Worm (Caenorhabditis elegans) whole organism, young adult: Measurements from ENCODE around the gene cnc-2.

ENCODE experiments used
- B0261.1 ChIP-seq: sonication (generic microtip); optimal IDR thresholded peaks from 2 replicates; lab custom pipeline; 2016; ENCODE audit warnings: mild to moderate bottlenecking, missing genetic modification characterization, moderate library complexity, missing compliant biosample characterization
- B0336.3 ChIP-seq: fragments of 200-800 bp; sonication (Bioruptor generic); IDR thresholded peaks from 2 replicates; pipeline ENCODE4 v1.3.6; 2022; ENCODE audit warnings: missing genetic modification characterization, missing compliant biosample characterization
- C06A6.2 ChIP-seq: fragments of 200-800 bp; sonication (Bioruptor generic); conservative IDR thresholded peaks from 2 replicates; pipeline ENCODE4 v1.3.6; 2022; ENCODE audit warnings: missing genetic modification characterization, missing compliant biosample characterization
- C17E4.6 ChIP-seq: fragments of 200-800 bp; sonication (Bioruptor generic); IDR thresholded peaks from 2 replicates; pipeline ENCODE4 v1.3.6; 2022; ENCODE audit warnings: missing genetic modification reagents, missing genetic modification characterization, missing compliant biosample characterization
- D2030.7 ChIP-seq: fragments of 200-800 bp; sonication (Bioruptor generic); IDR thresholded peaks from 2 replicates; pipeline ENCODE4 v1.3.6; 2022; ENCODE audit warnings: missing genetic modification reagents, missing genetic modification characterization, missing compliant biosample characterization
- F10E7.11 ChIP-seq: sonication (generic microtip); optimal IDR thresholded peaks from 2 replicates; lab custom pipeline; 2017; ENCODE audit warnings: mild to moderate bottlenecking, missing genetic modification characterization, moderate library complexity, missing compliant biosample characterization
- F37B4.10 ChIP-seq: fragments of 200-800 bp; sonication (Bioruptor generic); IDR thresholded peaks from 2 replicates; pipeline ENCODE4 v1.3.6; 2022; ENCODE audit warnings: missing genetic modification characterization, missing compliant biosample characterization
- F57A8.1 ChIP-seq: fragments of 200-800 bp; sonication (Bioruptor generic); optimal IDR thresholded peaks from 2 replicates; lab custom pipeline; 2018; ENCODE audit warnings: mild to moderate bottlenecking, missing genetic modification characterization, moderate library complexity, missing compliant biosample characterization
- T26A5.8 ChIP-seq: sonication (generic microtip); optimal IDR thresholded peaks from 2 replicates; lab custom pipeline; 2016; ENCODE audit warnings: missing genetic modification characterization, missing compliant biosample characterization
- Y53G8AR.9 ChIP-seq: fragments of 200-800 bp; sonication (Bioruptor generic); conservative IDR thresholded peaks from 2 replicates; pipeline ENCODE4 v1.3.6; 2022; ENCODE audit warnings: missing genetic modification reagents, missing genetic modification characterization, missing compliant biosample characterization
- aptf-3 ChIP-seq: fragments of 200-800 bp; sonication (Bioruptor generic); IDR thresholded peaks from 2 replicates; pipeline ENCODE4 v1.3.6; 2022; ENCODE audit warnings: missing genetic modification characterization, missing compliant biosample characterization
- attf-3 ChIP-seq: fragments of 200-800 bp; sonication (Bioruptor generic); conservative IDR thresholded peaks from 2 replicates; pipeline ENCODE4 v1.3.6; 2022; ENCODE audit warnings: missing genetic modification reagents, missing genetic modification characterization, missing compliant biosample characterization
- cebp-1 ChIP-seq, 2 experiments: fragments of 200-800 bp in 1 of 2; sonication (Bioruptor generic) in 1 of 2; sonication (generic microtip) in 1 of 2; IDR thresholded peaks in 1 of 2; optimal IDR thresholded peaks in 1 of 2; 2 replicates each; pipeline versions ENCODE4 v1.3.6 to Lab custom; 2017 to 2022; ENCODE audit warnings: missing compliant biosample characterization in 2 of 2, missing genetic modification characterization in 2 of 2, mild to moderate bottlenecking in 1 of 2, missing genetic modification reagents in 1 of 2, moderate library complexity in 1 of 2
- ceh-27 ChIP-seq: fragments of 200-800 bp; sonication (Bioruptor generic); optimal IDR thresholded peaks from 2 replicates; lab custom pipeline; 2018; ENCODE audit warnings: mild to moderate bottlenecking, missing genetic modification characterization, moderate library complexity, missing compliant biosample characterization
- ceh-40 ChIP-seq: fragments of 200-800 bp; sonication (Bioruptor generic); IDR thresholded peaks from 2 replicates; pipeline ENCODE4 v1.3.6; 2022; ENCODE audit warnings: missing genetic modification characterization, missing compliant biosample characterization
- ceh-79 ChIP-seq: sonication (generic microtip); optimal IDR thresholded peaks from 2 replicates; lab custom pipeline; 2017; ENCODE audit warnings: mild to moderate bottlenecking, missing genetic modification characterization, missing compliant biosample characterization
- ceh-91 ChIP-seq: fragments of 200-800 bp; sonication (Bioruptor generic); IDR thresholded peaks from 2 replicates; pipeline ENCODE4 v1.3.6; 2022; ENCODE audit warnings: missing genetic modification reagents, missing genetic modification characterization, missing compliant biosample characterization
- dpff-1 ChIP-seq: sonication (generic microtip); optimal IDR thresholded peaks from 2 replicates; lab custom pipeline; 2017; ENCODE audit warnings: mild to moderate bottlenecking, missing genetic modification characterization, missing compliant biosample characterization
- egl-44 ChIP-seq: fragments of 200-800 bp; sonication (Bioruptor generic); IDR thresholded peaks from 2 replicates; pipeline ENCODE4 v1.3.6; 2022; ENCODE audit warnings: missing genetic modification reagents, missing genetic modification characterization, missing compliant biosample characterization
- egrh-3 ChIP-seq: fragments of 200-800 bp; sonication (Bioruptor generic); IDR thresholded peaks from 2 replicates; pipeline ENCODE4 v1.3.6; 2022; ENCODE audit warnings: missing genetic modification reagents, missing genetic modification characterization, missing compliant biosample characterization
- fkh-3 ChIP-seq: sonication (generic microtip); optimal IDR thresholded peaks from 2 replicates; lab custom pipeline; 2016; ENCODE audit warnings: mild to moderate bottlenecking, missing genetic modification characterization, missing compliant biosample characterization
- him-1 ChIP-seq: sonication (generic microtip); optimal IDR thresholded peaks from 2 replicates; lab custom pipeline; 2016; ENCODE audit warnings: missing genotype, missing genetic modification reagents, missing genetic modification characterization, missing compliant biosample characterization
- hlh-12 ChIP-seq: sonication (generic microtip); optimal IDR thresholded peaks from 2 replicates; lab custom pipeline; 2016; ENCODE audit warnings: missing genetic modification characterization, missing compliant biosample characterization
- hmg-20 ChIP-seq: fragments of 200-800 bp; sonication (Bioruptor generic); IDR thresholded peaks from 2 replicates; pipeline ENCODE4 v1.3.6; 2022; ENCODE audit warnings: missing genetic modification reagents, missing genetic modification characterization, missing compliant biosample characterization
- hsf-1 ChIP-seq: fragments of 200-800 bp; sonication (Bioruptor generic); IDR thresholded peaks from 2 replicates; pipeline ENCODE4 v1.3.6; 2022; ENCODE audit warnings: missing genetic modification reagents, missing genetic modification characterization, missing compliant biosample characterization
- lag-1 ChIP-seq: fragments of 200-800 bp; sonication (Bioruptor generic); IDR thresholded peaks from 2 replicates; pipeline ENCODE4 v1.3.6; 2022; ENCODE audit warnings: missing genetic modification reagents, missing genetic modification characterization, missing compliant biosample characterization
- let-607 ChIP-seq, 2 experiments: fragments of 200-800 bp in 1 of 2; sonication (Bioruptor generic) in 1 of 2; sonication (generic microtip) in 1 of 2; optimal IDR thresholded peaks; 2 replicates each; lab custom pipeline; 2016 to 2018; ENCODE audit warnings: mild to moderate bottlenecking in 2 of 2, missing compliant biosample characterization in 2 of 2, missing genetic modification characterization in 2 of 2, moderate library complexity in 2 of 2, missing genotype in 1 of 2
- madf-6 ChIP-seq: fragments of 200-800 bp; sonication (Bioruptor generic); IDR thresholded peaks from 2 replicates; pipeline ENCODE4 v1.3.6; 2022; ENCODE audit warnings: missing genetic modification reagents, missing genetic modification characterization, missing compliant biosample characterization
- madf-8 ChIP-seq: fragments of 200-800 bp; sonication (Bioruptor generic); conservative IDR thresholded peaks from 2 replicates; pipeline ENCODE4 v1.3.6; 2022; ENCODE audit warnings: missing genetic modification reagents, missing genetic modification characterization, missing compliant biosample characterization
- mes-4 ChIP-seq: sonication (generic microtip); optimal IDR thresholded peaks from 2 replicates; lab custom pipeline; 2016; ENCODE audit warnings: missing genotype, missing genetic modification characterization, missing compliant biosample characterization
- nfya-1 ChIP-seq: sonication (generic microtip); optimal IDR thresholded peaks from 2 replicates; lab custom pipeline; 2017; ENCODE audit warnings: antibody characterized with exemption, missing compliant biosample characterization, missing genetic modification characterization, borderline replicate concordance; ENCODE audit not compliant: insufficient read depth
- nfya-2 ChIP-seq: fragments of 200-800 bp; sonication (Bioruptor generic); IDR thresholded peaks from 2 replicates; pipeline ENCODE4 v1.3.6; 2022; ENCODE audit warnings: missing genetic modification reagents, missing genetic modification characterization, missing compliant biosample characterization
- nfyb-1 ChIP-seq: fragments of 200-800 bp; sonication (Bioruptor generic); IDR thresholded peaks from 2 replicates; pipeline ENCODE4 v1.3.6; 2022; ENCODE audit warnings: missing genetic modification reagents, missing genetic modification characterization, missing compliant biosample characterization
- nhr-120 ChIP-seq: fragments of 200-800 bp; sonication (Bioruptor generic); IDR thresholded peaks from 2 replicates; pipeline ENCODE4 v1.3.6; 2022; ENCODE audit warnings: missing genetic modification characterization, missing compliant biosample characterization
- nhr-90 ChIP-seq: sonication (generic microtip); optimal IDR thresholded peaks from 2 replicates; lab custom pipeline; 2016; ENCODE audit warnings: missing genotype, mild to moderate bottlenecking, missing genetic modification characterization, missing compliant biosample characterization
- rcor-1 ChIP-seq: fragments of 200-800 bp; sonication (Bioruptor generic); IDR thresholded peaks from 2 replicates; pipeline ENCODE4 v1.3.6; 2022; ENCODE audit warnings: missing genetic modification reagents, missing genetic modification characterization, missing compliant biosample characterization
- repo-1 ChIP-seq: sonication (generic microtip); optimal IDR thresholded peaks from 2 replicates; lab custom pipeline; 2017; ENCODE audit warnings: mild to moderate bottlenecking, missing genetic modification characterization, missing compliant biosample characterization
- rpc-1 ChIP-seq, 2 experiments: fragments of 150-350 bp in 1 of 2; sonication (generic microtip) in 1 of 2; optimal IDR thresholded peaks; 2 replicates each; lab custom pipeline; 2014 to 2018; ENCODE audit warnings: missing biosample characterization in 1 of 2, missing genetic modification characterization in 1 of 2, missing genetic modification reagents in 1 of 2, missing genotype in 1 of 2
- sdz-38 ChIP-seq: sonication (generic microtip); optimal IDR thresholded peaks from 2 replicates; lab custom pipeline; 2016; ENCODE audit warnings: missing genotype, missing genetic modification characterization, missing compliant biosample characterization
- snpc-1.1 ChIP-seq: sonication (generic microtip); optimal IDR thresholded peaks from 2 replicates; lab custom pipeline; 2017; ENCODE audit warnings: missing genetic modification characterization, mild to moderate bottlenecking, missing compliant biosample characterization, antibody characterized with exemption, moderate library complexity, missing genotype, missing genetic modification reagents; ENCODE audit not compliant: insufficient read depth
- tbp1 ChIP-seq: fragments of 200-800 bp; sonication (Bioruptor generic); optimal IDR thresholded peaks from 2 replicates; lab custom pipeline; 2018; ENCODE audit warnings: mild to moderate bottlenecking, missing genetic modification characterization, missing compliant biosample characterization
- zfh-2 ChIP-seq: fragments of 200-800 bp; sonication (Bioruptor generic); conservative IDR thresholded peaks from 2 replicates; pipeline ENCODE4 v1.3.6; 2022; ENCODE audit warnings: missing genetic modification reagents, missing genetic modification characterization, missing compliant biosample characterization
- zim-3 ChIP-seq: sonication (generic microtip); optimal IDR thresholded peaks from 2 replicates; lab custom pipeline; 2017; ENCODE audit warnings: mild to moderate bottlenecking, missing genetic modification characterization, moderate library complexity, missing compliant biosample characterization
- ztf-22 ChIP-seq: fragments of 200-800 bp; sonication (Bioruptor generic); optimal IDR thresholded peaks from 2 replicates; lab custom pipeline; 2018; ENCODE audit warnings: mild to moderate bottlenecking, missing genetic modification characterization, moderate library complexity, missing compliant biosample characterization
- ztf-25 ChIP-seq: fragments of 200-800 bp; sonication (Bioruptor generic); IDR thresholded peaks from 2 replicates; pipeline ENCODE4 v1.3.6; 2022; ENCODE audit warnings: missing genetic modification reagents, missing genetic modification characterization, missing compliant biosample characterization

cnc-2 gene

ce11 chrV:1471977-1472376 lies 22.0 kb upstream of the cnc-2 start:
- TF ChIP-seq F57A8.1 (GFP tag; lab: Kevin White, UChicago) (no peak), zfh-2 (peak; percentile 86), C06A6.2 (no peak), sdz-38 (tag; lab: Kevin White, UChicago) (no peak), egrh-3 (GFP tag; lab: Robert Waterston, UW) (peak; percentile 32; the same call in 1 of the 2 replicates), let-607 (tag; optimal IDR thresholded peaks at IDR 0.05; lab: Kevin White, UChicago) (no peak), cebp-1 (GFP tag; IDR thresholded peaks at IDR 0.05; lab: Robert Waterston, UW) (peak; percentile 92), cebp-1 (tag; optimal IDR thresholded peaks at IDR 0.05; lab: Kevin White, UChicago) (peak; percentile 99), nfyb-1 (0 out of 2 replicates have a peak, but pooled peaks have one; percentile 10), hlh-12 (no peak), B0336.3 (no peak), mes-4 (tag; lab: Kevin White, UChicago) (no peak)

- TF ChIP-seq madf-6 (GFP tag; lab: Robert Waterston, UW) (peak; percentile 75), ztf-25 (no peak), F10E7.11 (tag; lab: Kevin White, UChicago) (no peak), madf-8 (GFP tag; lab: Robert Waterston, UW) (peak; percentile 70), egl-44 (GFP tag; lab: Robert Waterston, UW) (no peak), zim-3 (tag; lab: Kevin White, UChicago) (no peak), nfya-2 (GFP tag; lab: Robert Waterston, UW) (no peak), dpff-1 (tag; lab: Kevin White, UChicago) (no peak), fkh-3 (tag; lab: Kevin White, UChicago) (no peak), ceh-91 (GFP tag; lab: Robert Waterston, UW) (peak; percentile 76), T26A5.8 (tag; lab: Kevin White, UChicago) (no peak), nfya-1 (tag; lab: Kevin White, UChicago) (no peak), ztf-22 (GFP tag; lab: Kevin White, UChicago) (no peak), aptf-3 (GFP tag; lab: Robert Waterston, UW) (no peak), let-607 (tag; optimal IDR thresholded peaks at IDR 0.05; lab: Kevin White, UChicago) (peak in 1 of 2 experiments; percentile 19), ceh-79 (tag; lab: Kevin White, UChicago) (no peak), repo-1 (tag; lab: Kevin White, UChicago) (no peak), tbp1 (peak; percentile 49), ceh-27 (GFP tag; lab: Kevin White, UChicago) (no peak), sdz-38 (tag; lab: Kevin White, UChicago) (no peak), hmg-20 (GFP tag; lab: Robert Waterston, UW) (no peak), rcor-1 (GFP tag; lab: Robert Waterston, UW) (peak; percentile 34; the same call in 1 of the 2 replicates), mes-4 (tag; lab: Kevin White, UChicago) (no peak), B0261.1 (tag; lab: Kevin White, UChicago) (no peak), attf-3 (GFP tag; lab: Robert Waterston, UW) (no peak), ceh-40 (GFP tag; lab: Robert Waterston, UW) (no peak), hsf-1 (GFP tag; lab: Robert Waterston, UW) (no peak), nhr-90 (tag; lab: Kevin White, UChicago) (no peak), snpc-1.1 (tag; lab: Kevin White, UChicago) (no peak), D2030.7 (GFP tag; lab: Robert Waterston, UW) (peak; percentile 77), rpc-1 (optimal IDR thresholded peaks at IDR 0.05; lab: Kevin White, UChicago) (no peak), rpc-1 (tag; optimal IDR thresholded peaks at IDR 0.05; lab: Kevin White, UChicago) (no peak), nhr-120 (no peak), C17E4.6 (no peak), lag-1 (no peak), him-1 (tag; lab: Kevin White, UChicago) (no peak), F37B4.10 (GFP tag; lab: Robert Waterston, UW) (no peak), Y53G8AR.9 (GFP tag; lab: Robert Waterston, UW) (no peak)
Measured at ce11 chrV:1471078-1471969, 21.3 kb upstream of the cnc-2 start.
